Worm (Caenorhabditis elegans) whole organism, late embryonic: ENCODE data around the gene C16C8.20.

Experiments used
- ahr-1 ChIP-seq: sonication (generic microtip); optimal IDR thresholded peaks from 2 replicates; lab custom pipeline; 2016; ENCODE audit warnings: missing genetic modification characterization, missing compliant biosample characterization
- ceh-18 ChIP-seq: sonication (generic microtip); optimal IDR thresholded peaks from 2 replicates; lab custom pipeline; 2016; ENCODE audit warnings: missing genetic modification characterization, missing compliant biosample characterization
- ceh-19 ChIP-seq: fragments of 200-800 bp; sonication (Bioruptor generic); optimal IDR thresholded peaks from 2 replicates; lab custom pipeline; 2018; ENCODE audit warnings: mild to moderate bottlenecking, missing genetic modification characterization, missing compliant biosample characterization
- ceh-2 ChIP-seq: sonication (generic microtip); optimal IDR thresholded peaks from 2 replicates; lab custom pipeline; 2016; ENCODE audit warnings: missing genotype, missing genetic modification characterization, missing compliant biosample characterization
- ceh-31 ChIP-seq: sonication (generic microtip); optimal IDR thresholded peaks from 2 replicates; lab custom pipeline; 2016; ENCODE audit warnings: missing genetic modification characterization, missing compliant biosample characterization
- ceh-34 ChIP-seq: sonication (generic microtip); optimal IDR thresholded peaks from 2 replicates; lab custom pipeline; 2016; ENCODE audit warnings: mild to moderate bottlenecking, missing genetic modification characterization, missing compliant biosample characterization
- ceh-45 ChIP-seq: fragments of 200-800 bp; sonication (Bioruptor generic); IDR thresholded peaks from 2 replicates; pipeline ENCODE4 v1.3.6; 2022; ENCODE audit warnings: missing genetic modification reagents, missing genetic modification characterization, missing compliant biosample characterization
- ceh-9 ChIP-seq: sonication (generic microtip); optimal IDR thresholded peaks from 2 replicates; lab custom pipeline; 2016; ENCODE audit warnings: mild to moderate bottlenecking, missing genetic modification characterization, inconsistent platforms, missing compliant biosample characterization
- che-1 ChIP-seq: sonication (generic microtip); optimal IDR thresholded peaks from 2 replicates; lab custom pipeline; 2016; ENCODE audit warnings: mild to moderate bottlenecking, missing genetic modification characterization, missing compliant biosample characterization
- dmd-4 ChIP-seq: sonication (generic microtip); optimal IDR thresholded peaks from 2 replicates; lab custom pipeline; 2016; ENCODE audit warnings: borderline replicate concordance, missing genetic modification characterization, missing compliant biosample characterization
- elt-2 ChIP-seq: sonication (generic microtip); optimal IDR thresholded peaks from 2 replicates; lab custom pipeline; 2016; ENCODE audit warnings: missing genetic modification reagents, missing genetic modification characterization, missing compliant biosample characterization
- ets-4 ChIP-seq: sonication (generic microtip); optimal IDR thresholded peaks from 2 replicates; lab custom pipeline; 2016; ENCODE audit warnings: missing genetic modification characterization, missing compliant biosample characterization
- gmeb-2 ChIP-seq: sonication (generic microtip); optimal IDR thresholded peaks from 2 replicates; lab custom pipeline; 2016; ENCODE audit warnings: missing genetic modification characterization, inconsistent platforms, missing compliant biosample characterization
- hlh-13 ChIP-seq: fragments of 200-800 bp; sonication (Bioruptor generic); optimal IDR thresholded peaks from 2 replicates; lab custom pipeline; 2018; ENCODE audit warnings: mild to moderate bottlenecking, missing genetic modification characterization, missing compliant biosample characterization
- hlh-30 ChIP-seq: sonication (generic microtip); optimal IDR thresholded peaks from 2 replicates; lab custom pipeline; 2017; ENCODE audit warnings: antibody characterized with exemption, missing genetic modification characterization, missing compliant biosample characterization; ENCODE audit not compliant: insufficient read depth
- hlh-6 ChIP-seq: sonication (generic microtip); optimal IDR thresholded peaks from 2 replicates; lab custom pipeline; 2016; ENCODE audit warnings: missing genotype, missing genetic modification characterization, missing compliant biosample characterization
- hlh-8 ChIP-seq: sonication (generic microtip); optimal IDR thresholded peaks from 2 replicates; lab custom pipeline; 2016; ENCODE audit warnings: missing genotype, missing genetic modification characterization, missing compliant biosample characterization
- lim-6 ChIP-seq: sonication (generic microtip); optimal IDR thresholded peaks from 2 replicates; lab custom pipeline; 2016; ENCODE audit warnings: missing genetic modification characterization, missing compliant biosample characterization
- lin-11 ChIP-seq: fragments of 200-800 bp; sonication (Bioruptor generic); optimal IDR thresholded peaks from 2 replicates; lab custom pipeline; 2018; ENCODE audit warnings: mild to moderate bottlenecking, missing genetic modification characterization, missing compliant biosample characterization
- mec-3 ChIP-seq: sonication (generic microtip); optimal IDR thresholded peaks from 2 replicates; lab custom pipeline; 2016; ENCODE audit warnings: borderline replicate concordance, missing genetic modification characterization, missing compliant biosample characterization
- odd-2 ChIP-seq: sonication (generic microtip); optimal IDR thresholded peaks from 2 replicates; lab custom pipeline; 2017; ENCODE audit warnings: antibody characterized with exemption, mild to moderate bottlenecking, missing genetic modification characterization, missing compliant biosample characterization
- pat-9 ChIP-seq: fragments of 200-800 bp; sonication (Bioruptor generic); optimal IDR thresholded peaks from 2 replicates; lab custom pipeline; 2018; ENCODE audit warnings: mild to moderate bottlenecking, missing genetic modification characterization, moderate library complexity, missing compliant biosample characterization
- pha-4 ChIP-seq: fragments of 150-350 bp; optimal IDR thresholded peaks from 2 replicates; lab custom pipeline; 2018; ENCODE audit warnings: missing biosample characterization, missing genetic modification reagents, missing genetic modification characterization
- pqm-1 ChIP-seq: sonication (generic microtip); optimal IDR thresholded peaks from 2 replicates; lab custom pipeline; 2016; ENCODE audit warnings: missing genetic modification characterization, missing compliant biosample characterization
- rnt-1 ChIP-seq: sonication (generic microtip); optimal IDR thresholded peaks from 2 replicates; lab custom pipeline; 2016; ENCODE audit warnings: missing genetic modification characterization, missing compliant biosample characterization
- sdc-2 ChIP-seq: sonication (generic microtip); optimal IDR thresholded peaks from 2 replicates; lab custom pipeline; 2016; ENCODE audit warnings: missing genotype, missing genetic modification characterization, missing compliant biosample characterization
- sox-4 ChIP-seq: sonication (generic microtip); optimal IDR thresholded peaks from 2 replicates; lab custom pipeline; 2017; ENCODE audit warnings: mild to moderate bottlenecking, missing genetic modification characterization, inconsistent platforms, missing compliant biosample characterization
- syd-9 ChIP-seq: sonication (generic microtip); optimal IDR thresholded peaks from 2 replicates; lab custom pipeline; 2016; ENCODE audit warnings: mild to moderate bottlenecking, missing genetic modification characterization, moderate library complexity, missing compliant biosample characterization
- tbx-2 ChIP-seq: sonication (generic microtip); optimal IDR thresholded peaks from 2 replicates; lab custom pipeline; 2016; ENCODE audit warnings: missing genetic modification characterization, missing compliant biosample characterization
- tbx-7 ChIP-seq: sonication (generic microtip); optimal IDR thresholded peaks from 2 replicates; lab custom pipeline; 2016; ENCODE audit warnings: missing genotype, missing genetic modification characterization, missing compliant biosample characterization
- ttx-3 ChIP-seq: sonication (generic microtip); optimal IDR thresholded peaks from 2 replicates; lab custom pipeline; 2016; ENCODE audit warnings: missing genetic modification reagents, missing genetic modification characterization, missing compliant biosample characterization
- unc-42 ChIP-seq: sonication (generic microtip); optimal IDR thresholded peaks from 2 replicates; lab custom pipeline; 2016; ENCODE audit warnings: missing genotype, missing genetic modification characterization, missing compliant biosample characterization
- unc-55 ChIP-seq: sonication (generic microtip); optimal IDR thresholded peaks from 2 replicates; lab custom pipeline; 2017; ENCODE audit warnings: missing biosample characterization, missing genetic modification reagents, missing genetic modification characterization
- unc-86 ChIP-seq: sonication (generic microtip); optimal IDR thresholded peaks from 2 replicates; lab custom pipeline; 2016; ENCODE audit warnings: missing genetic modification characterization, missing compliant biosample characterization
- ztf-16 ChIP-seq: sonication (generic microtip); optimal IDR thresholded peaks from 2 replicates; lab custom pipeline; 2017; ENCODE audit warnings: missing genetic modification characterization, missing compliant biosample characterization

Gene C16C8.20

ce11 chrII:3444280-3444679 lies 2.5 kb upstream of the C16C8.20 start, which contains the start of gene C16C8.4:
Gene C16C8.4, minus strand, starts transcription at chrII:3444380.
- no peak for TF ChIP-seq ztf-16 (tag; lab: Kevin White, UChicago)
- TF ChIP-seq pqm-1 (tag; lab: Kevin White, UChicago) = no peak
- TF ChIP-seq hlh-30 (tag; lab: Kevin White, UChicago) = no peak
- TF ChIP-seq rnt-1 (tag; lab: Kevin White, UChicago) = no peak
- TF ChIP-seq hlh-8 (tag; lab: Kevin White, UChicago) = no peak
- no peak for TF ChIP-seq lim-6 (tag; lab: Kevin White, UChicago)

ce11 chrII:3445285-3445806 lies 1.4 kb upstream of the C16C8.20 start, which contains the start of the genes C16C8.5 and C16C8.16:
Gene C16C8.5, minus strand, starts transcription at chrII:3445385.
Gene C16C8.16, plus strand, starts transcription at chrII:3445756.
- TF ChIP-seq ceh-19 (GFP tag; lab: Kevin White, UChicago) = no peak
- TF ChIP-seq unc-55 (GFP tag; lab: Kevin White, UChicago) = no peak
- TF ChIP-seq sdc-2 (tag; lab: Kevin White, UChicago) = no peak
- no peak for TF ChIP-seq odd-2 (tag; lab: Kevin White, UChicago)
- no peak for TF ChIP-seq ttx-3 (tag; lab: Kevin White, UChicago)
- TF ChIP-seq pat-9 (tag; lab: Kevin White, UChicago) = no peak
- TF ChIP-seq sox-4 (tag; lab: Kevin White, UChicago) = no peak
- TF ChIP-seq, all 69 proteins: peak for 0

ce11 chrII:3447906-3448305 lies 1.2 kb downstream of the C16C8.20 start, which contains the start of gene C16C8.21:
Gene C16C8.21, plus strand, starts transcription at chrII:3448206.
- TF ChIP-seq ets-4 (no peak), lim-6 (tag; lab: Kevin White, UChicago) (no peak), rnt-1 (tag; lab: Kevin White, UChicago) (no peak), hlh-30 (tag; lab: Kevin White, UChicago) (no peak), odd-2 (tag; lab: Kevin White, UChicago) (no peak), che-1 (tag; lab: Kevin White, UChicago) (no peak), pha-4 (no peak), lin-11 (tag; lab: Kevin White, UChicago) (no peak), dmd-4 (no peak), ceh-18 (tag; lab: Kevin White, UChicago) (no peak), elt-2 (tag; lab: Kevin White, UChicago) (no peak), ceh-31 (tag; lab: Kevin White, UChicago) (no peak)

ce11 chrII:3448776-3449280 lies 2.1 kb downstream of the C16C8.20 start, which contains the start of gene C16C8.25:
Gene C16C8.25, plus strand, starts transcription at chrII:3449230.
- no peak for TF ChIP-seq syd-9 (tag; lab: Kevin White, UChicago)
- TF ChIP-seq ceh-34 = no peak
- no peak for TF ChIP-seq dmd-4
- TF ChIP-seq mec-3 (tag; lab: Kevin White, UChicago) = no peak
- no peak for TF ChIP-seq ahr-1
- TF ChIP-seq ceh-45 (GFP tag; lab: Robert Waterston, UW) = no peak
- no peak for TF ChIP-seq ets-4
- TF ChIP-seq hlh-6 = no peak
- TF ChIP-seq lim-6 (tag; lab: Kevin White, UChicago) = no peak
- no peak for TF ChIP-seq ceh-2
- TF ChIP-seq tbx-2 (tag; lab: Kevin White, UChicago) = no peak
- no peak for TF ChIP-seq unc-55 (GFP tag; lab: Kevin White, UChicago)
- TF ChIP-seq ttx-3 (tag; lab: Kevin White, UChicago) = no peak
- TF ChIP-seq gmeb-2 (tag; lab: Kevin White, UChicago) = no peak
- TF ChIP-seq hlh-13 (GFP tag; lab: Kevin White, UChicago) = no peak
- no peak for TF ChIP-seq unc-42
- TF ChIP-seq unc-86 (tag; lab: Kevin White, UChicago) = no peak
- no peak for TF ChIP-seq ceh-9
- no peak for TF ChIP-seq tbx-7
- TF ChIP-seq pat-9 (tag; lab: Kevin White, UChicago) = no peak
